Fruit fly (Drosophila melanogaster) ovary, adult (tissue): ENCODE results near the gene mRpS30.

Source experiments
- CG17801 ChIP-seq: fragments of 200-800 bp; optimal IDR thresholded peaks from 2 replicates; lab custom pipeline; 2019; ENCODE audit warnings: missing biosample characterization, mild to moderate bottlenecking, missing genetic modification characterization, moderate library complexity; ENCODE audit not compliant: partially characterized antibody

Gene mRpS30

dm6 chrX:15835393-15835792, 49.5 kb downstream of the mRpS30 start, which contains the start of gene Chc:
Gene Chc, minus strand, starts transcription at chrX:15835490.
- TF ChIP-seq CG17801, result no peak

dm6 chrX:15837530-15837929, 51.7 kb downstream of the mRpS30 start, which contains the start of gene CG8565:
Gene CG8565, plus strand, starts transcription at chrX:15837830.
- no peak for TF ChIP-seq CG17801
